Worm (Caenorhabditis elegans) whole organism, L4 larva: ENCODE measurements around the gene nhr-282.
A peak's percentile ranks its signal among the peaks of the same experiment; 100 is the strongest.

ENCODE experiments used
- D1046.2 ChIP-seq: fragments of 200-800 bp; sonication (Bioruptor generic); IDR thresholded peaks from 2 replicates; pipeline ENCODE4 v1.3.6; 2022; ENCODE audit warnings: missing genetic modification characterization, missing compliant biosample characterization
- F44E2.7 ChIP-seq: fragments of 200-800 bp; sonication (Bioruptor generic); IDR thresholded peaks from 2 replicates; pipeline ENCODE4 v2.1.2; 2022; ENCODE audit warnings: missing genetic modification characterization, missing compliant biosample characterization
- R02D3.7 ChIP-seq: fragments of 150-350 bp; sonication (generic microtip); optimal IDR thresholded peaks from 3 replicates; lab custom pipeline; 2014; ENCODE audit warnings: missing biosample characterization, missing genetic modification characterization
- T26A8.4 ChIP-seq: fragments of 200-800 bp; sonication (Bioruptor generic); IDR thresholded peaks from 2 replicates; pipeline ENCODE4 v1.3.6; 2022; ENCODE audit warnings: missing genetic modification characterization, missing compliant biosample characterization
- Y105C5A.15 ChIP-seq: fragments of 200-800 bp; sonication (Bioruptor generic); IDR thresholded peaks from 2 replicates; pipeline ENCODE4 v1.3.6; 2022; ENCODE audit warnings: missing genetic modification characterization, missing compliant biosample characterization
- Y48G9A.11 ChIP-seq: fragments of 200-800 bp; sonication (Bioruptor generic); IDR thresholded peaks from 2 replicates; pipeline ENCODE4 v1.3.6; 2022; ENCODE audit warnings: missing genetic modification reagents, missing genetic modification characterization, missing compliant biosample characterization
- aha-1 ChIP-seq: fragments of 150-350 bp; peaks from one replicate; lab custom pipeline; 2014; ENCODE audit warnings: missing biosample characterization, missing genetic modification characterization
- ceh-28 ChIP-seq: fragments of 150-350 bp; optimal IDR thresholded peaks from 2 replicates; lab custom pipeline; 2014; ENCODE audit warnings: missing biosample characterization, missing genetic modification reagents, missing genetic modification characterization
- ceh-32 ChIP-seq: sonication (generic microtip); optimal IDR thresholded peaks from 2 replicates; lab custom pipeline; 2016; ENCODE audit warnings: mild to moderate bottlenecking, missing genetic modification characterization, missing compliant biosample characterization; ENCODE audit not compliant: poor library complexity
- ceh-62 ChIP-seq: sonication (generic microtip); optimal IDR thresholded peaks from 2 replicates; lab custom pipeline; 2017; ENCODE audit warnings: missing biosample characterization, missing genetic modification characterization
- ctbp-1 ChIP-seq: fragments of 200-800 bp; sonication (Bioruptor generic); IDR thresholded peaks from 2 replicates; pipeline ENCODE4 v1.3.6; 2022; ENCODE audit warnings: missing genetic modification reagents, missing genetic modification characterization, missing compliant biosample characterization
- daf-16 ChIP-seq, 3 experiments: sonication (generic microtip); optimal IDR thresholded peaks; 2 replicates each; lab custom pipeline; 2016 to 2017; ENCODE audit warnings: missing genetic modification characterization in 3 of 3, missing genetic modification reagents in 3 of 3, mild to moderate bottlenecking in 2 of 3, missing compliant biosample characterization in 2 of 3, missing biosample characterization in 1 of 3, moderate library complexity in 1 of 3
- dmd-6 ChIP-seq: fragments of 200-800 bp; sonication (Bioruptor generic); IDR thresholded peaks from 2 replicates; pipeline ENCODE4 v1.3.6; 2022; ENCODE audit warnings: missing genetic modification reagents, missing genetic modification characterization, missing compliant biosample characterization
- dmd-8 ChIP-seq: fragments of 200-800 bp; sonication (Bioruptor generic); IDR thresholded peaks from 2 replicates; pipeline ENCODE4 v1.3.6; 2022; ENCODE audit warnings: missing genetic modification characterization, missing compliant biosample characterization
- dpl-1 ChIP-seq: fragments of 150-350 bp; optimal IDR thresholded peaks from 2 replicates; lab custom pipeline; 2014; ENCODE audit warnings: missing biosample characterization, missing genetic modification reagents, missing genetic modification characterization
- dve-1 ChIP-seq: sonication (generic microtip); optimal IDR thresholded peaks from 2 replicates; lab custom pipeline; 2017; ENCODE audit warnings: antibody characterized with exemption, mild to moderate bottlenecking, missing genetic modification characterization, missing compliant biosample characterization; ENCODE audit not compliant: insufficient read depth
- fos-1 ChIP-seq: fragments of 150-350 bp; optimal IDR thresholded peaks from 2 replicates; lab custom pipeline; 2014; ENCODE audit warnings: missing biosample characterization, missing genetic modification characterization
- gei-8 ChIP-seq: fragments of 200-800 bp; sonication (Bioruptor generic); optimal IDR thresholded peaks from 2 replicates; lab custom pipeline; 2018; ENCODE audit warnings: mild to moderate bottlenecking, missing genetic modification characterization, missing compliant biosample characterization
- hif-1 ChIP-seq, 2 experiments: sonication (generic microtip); optimal IDR thresholded peaks; 2 replicates each; lab custom pipeline; 2016 to 2017; ENCODE audit warnings: missing compliant biosample characterization in 2 of 2, missing genetic modification characterization in 2 of 2, missing genetic modification reagents in 2 of 2, missing genotype in 2 of 2, mild to moderate bottlenecking in 1 of 2
- hlh-11 ChIP-seq: fragments of 200-800 bp; sonication (Bioruptor generic); optimal IDR thresholded peaks from 2 replicates; lab custom pipeline; 2018; ENCODE audit warnings: mild to moderate bottlenecking, missing genetic modification characterization, missing compliant biosample characterization
- hmg-1.1 ChIP-seq: fragments of 200-800 bp; sonication (Bioruptor generic); IDR thresholded peaks from 2 replicates; pipeline ENCODE4 v1.3.6; 2022; ENCODE audit warnings: missing genetic modification reagents, missing genetic modification characterization, missing compliant biosample characterization
- lin-1 ChIP-seq: fragments of 200-800 bp; sonication (Bioruptor generic); IDR thresholded peaks from 2 replicates; pipeline ENCODE4 v1.3.6; 2022; ENCODE audit warnings: missing genetic modification reagents, missing genetic modification characterization, missing compliant biosample characterization
- lin-15B ChIP-seq: fragments of 150-350 bp; sonication (generic microtip); optimal IDR thresholded peaks from 3 replicates; lab custom pipeline; 2014; ENCODE audit warnings: missing biosample characterization, missing genetic modification characterization
- lir-3 ChIP-seq: sonication (generic microtip); optimal IDR thresholded peaks from 2 replicates; lab custom pipeline; 2016; ENCODE audit warnings: mild to moderate bottlenecking, missing genetic modification characterization, missing compliant biosample characterization
- madf-9 ChIP-seq: fragments of 200-800 bp; sonication (Bioruptor generic); conservative IDR thresholded peaks from 2 replicates; pipeline ENCODE4 v1.3.6; 2022; ENCODE audit warnings: missing genetic modification reagents, missing genetic modification characterization, missing compliant biosample characterization
- mdl-1 ChIP-seq, 2 experiments: fragments of 150-350 bp in 1 of 2; sonication (generic microtip) in 1 of 2; optimal IDR thresholded peaks; 2 replicates each; lab custom pipeline; 2014 to 2017; ENCODE audit warnings: missing biosample characterization in 2 of 2, missing genetic modification characterization in 2 of 2
- mdt-29 ChIP-seq: fragments of 200-800 bp; sonication (Bioruptor generic); IDR thresholded peaks from 2 replicates; pipeline ENCODE4 v1.3.6; 2022; ENCODE audit warnings: missing genetic modification reagents, missing genetic modification characterization, missing compliant biosample characterization
- nhr-237 ChIP-seq: sonication (generic microtip); optimal IDR thresholded peaks from 2 replicates; lab custom pipeline; 2017; ENCODE audit warnings: missing biosample characterization, missing genetic modification characterization
- nhr-28 ChIP-seq: fragments of 150-350 bp; optimal IDR thresholded peaks from 2 replicates; lab custom pipeline; 2014; ENCODE audit warnings: missing biosample characterization, missing genetic modification characterization
- nhr-41 ChIP-seq: fragments of 200-800 bp; sonication (Bioruptor generic); IDR thresholded peaks from 2 replicates; pipeline ENCODE4 v1.3.6; 2022; ENCODE audit warnings: missing genetic modification reagents, missing genetic modification characterization, missing compliant biosample characterization
- nhr-42 ChIP-seq: fragments of 200-800 bp; sonication (Bioruptor generic); IDR thresholded peaks from 2 replicates; pipeline ENCODE4 v1.3.6; 2022; ENCODE audit warnings: missing genetic modification characterization, missing compliant biosample characterization
- pha-4 ChIP-seq, 2 experiments: fragments of 150-350 bp in 1 of 2; fragments of 200-800 bp in 1 of 2; sonication (Bioruptor generic) in 1 of 2; IDR thresholded peaks in 1 of 2; optimal IDR thresholded peaks in 1 of 2; 2 replicates each; pipeline versions ENCODE4 v1.3.6 to Lab custom; 2014 to 2022; ENCODE audit warnings: missing genetic modification characterization in 2 of 2, missing genetic modification reagents in 2 of 2, missing biosample characterization in 1 of 2, missing compliant biosample characterization in 1 of 2
- saeg-2 ChIP-seq: fragments of 200-800 bp; sonication (Bioruptor generic); IDR thresholded peaks from 2 replicates; pipeline ENCODE4 v1.3.6; 2022; ENCODE audit warnings: missing genetic modification reagents, missing genetic modification characterization, missing compliant biosample characterization
- sdz-12 ChIP-seq: fragments of 200-800 bp; sonication (Bioruptor generic); optimal IDR thresholded peaks from 2 replicates; lab custom pipeline; 2018; ENCODE audit warnings: mild to moderate bottlenecking, missing genetic modification characterization, missing compliant biosample characterization
- skn-1 ChIP-seq: fragments of 150-350 bp; optimal IDR thresholded peaks from 2 replicates; lab custom pipeline; 2014; ENCODE audit warnings: missing biosample characterization, missing genetic modification characterization
- snpc-4 ChIP-seq: fragments of 150-350 bp; optimal IDR thresholded peaks from 2 replicates; lab custom pipeline; 2014; ENCODE audit warnings: missing biosample characterization, missing genetic modification characterization
- spr-3 ChIP-seq: fragments of 200-800 bp; sonication (Bioruptor generic); optimal IDR thresholded peaks from 2 replicates; lab custom pipeline; 2018; ENCODE audit warnings: mild to moderate bottlenecking, missing genetic modification characterization, missing compliant biosample characterization
- unc-62 ChIP-seq, 3 experiments: fragments of 150-350 bp in 1 of 3; sonication (generic microtip); optimal IDR thresholded peaks in 2 of 3; peaks in 1 of 3; 1 replicate in 1 of 3; 2 replicates in 2 of 3; lab custom pipeline; 2014 to 2017; ENCODE audit warnings: missing biosample characterization in 3 of 3, missing genetic modification characterization in 3 of 3, missing genetic modification reagents in 3 of 3, missing genotype in 1 of 3
- zip-11 ChIP-seq: fragments of 200-800 bp; sonication (Bioruptor generic); IDR thresholded peaks from 2 replicates; pipeline ENCODE4 v1.3.6; 2022; ENCODE audit warnings: missing genetic modification characterization, missing compliant biosample characterization
- ztf-7 ChIP-seq: fragments of 150-350 bp; optimal IDR thresholded peaks from 2 replicates; lab custom pipeline; 2014; ENCODE audit warnings: missing biosample characterization, missing genetic modification characterization

nhr-282 gene

DNA sequence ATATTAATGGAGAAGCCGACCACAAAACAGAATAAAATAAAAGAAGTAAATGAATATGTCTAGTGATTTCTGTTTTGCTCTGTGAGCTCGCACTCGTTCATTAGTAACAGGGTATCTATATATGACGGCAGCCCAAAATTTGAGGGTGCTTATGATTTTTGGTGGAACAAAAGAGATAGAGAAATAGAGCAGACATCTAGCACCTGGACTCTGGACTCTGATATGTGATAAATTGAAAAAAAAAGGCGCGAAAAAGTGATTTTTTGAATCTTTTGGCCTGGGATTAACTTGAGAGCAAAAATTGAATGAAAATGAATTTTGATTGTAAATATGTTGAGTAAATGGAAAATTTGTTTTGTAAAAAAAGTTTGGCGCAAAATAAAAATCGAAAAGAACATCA is 35.4 kb upstream of the nhr-282 start, which contains the start of gene nhr-283:
Gene nhr-283, minus strand, starts transcription at position 101 of the 400 bp plus-strand sequence.
- TF ChIP-seq unc-62 (GFP tag; optimal IDR thresholded peaks at IDR 0.05 in 1 of 2; lab: Kevin White, UChicago): peak in 1 of 2 experiments; percentile 55
- TF ChIP-seq unc-62 (tag; optimal IDR thresholded peaks at IDR 0.05; lab: Kevin White, UChicago): no peak
- no peak for TF ChIP-seq ctbp-1 (GFP tag; lab: Robert Waterston, UW)
- TF ChIP-seq, all 104 proteins: peak for 1

ce11 chrV:15779128-15779729 is 32.9 kb upstream of the nhr-282 start, which contains the start of the genes nhr-285 and irld-52:
Gene nhr-285, minus strand, starts transcription at chrV:15779228.
Gene irld-52, plus strand, starts transcription at chrV:15779679.
- no peak for TF ChIP-seq nhr-28 (tag; lab: Kevin White, UChicago)
- no peak for TF ChIP-seq lin-15B
- no peak for TF ChIP-seq hif-1 (tag; optimal IDR thresholded peaks at IDR 0.05; lab: Kevin White, UChicago)
- no peak for TF ChIP-seq D1046.2
- TF ChIP-seq pha-4 (GFP tag; IDR thresholded peaks at IDR 0.05; lab: Robert Waterston, UW): no peak
- no peak for TF ChIP-seq pha-4 (tag; optimal IDR thresholded peaks at IDR 0.05; lab: Kevin White, UChicago)
- no peak for TF ChIP-seq skn-1 (tag; lab: Kevin White, UChicago)
- TF ChIP-seq sdz-12 (GFP tag; lab: Kevin White, UChicago): no peak
- no peak for TF ChIP-seq zip-11 (GFP tag; lab: Robert Waterston, UW)
- TF ChIP-seq R02D3.7: no peak
- no peak for TF ChIP-seq dmd-6 (GFP tag; lab: Robert Waterston, UW)
- TF ChIP-seq ceh-28 (tag; lab: Kevin White, UChicago): no peak
- TF ChIP-seq snpc-4: no peak
- TF ChIP-seq gei-8: no peak
- TF ChIP-seq saeg-2 (GFP tag; lab: Robert Waterston, UW): no peak
- no peak for TF ChIP-seq daf-16 (GFP tag; optimal IDR thresholded peaks at IDR 0.05; lab: Kevin White, UChicago)
- TF ChIP-seq daf-16 (tag; optimal IDR thresholded peaks at IDR 0.05; lab: Kevin White, UChicago): no peak

ce11 chrV:15781086-15781485 is 31.0 kb upstream of the nhr-282 start, which contains the start of gene T26E4.2:
Gene T26E4.2, plus strand, starts transcription at chrV:15781386.
- TF ChIP-seq ceh-62 (no peak), mdt-29 (no peak), sdz-12 (GFP tag; lab: Kevin White, UChicago) (no peak), ceh-32 (tag; lab: Kevin White, UChicago) (no peak), mdl-1 (tag; optimal IDR thresholded peaks at IDR 0.05; lab: Kevin White, UChicago) (no peak), dve-1 (tag; lab: Kevin White, UChicago) (no peak), unc-62 (GFP tag; optimal IDR thresholded peaks at IDR 0.05 in 1 of 2; lab: Kevin White, UChicago) (no peak), unc-62 (tag; optimal IDR thresholded peaks at IDR 0.05; lab: Kevin White, UChicago) (no peak), zip-11 (GFP tag; lab: Robert Waterston, UW) (no peak), nhr-41 (GFP tag; lab: Robert Waterston, UW) (no peak), T26A8.4 (GFP tag; lab: Robert Waterston, UW) (no peak), dmd-8 (GFP tag; lab: Robert Waterston, UW) (no peak), fos-1 (tag; lab: Kevin White, UChicago) (no peak), pha-4 (GFP tag; IDR thresholded peaks at IDR 0.05; lab: Robert Waterston, UW) (no peak), pha-4 (tag; optimal IDR thresholded peaks at IDR 0.05; lab: Kevin White, UChicago) (no peak), dpl-1 (no peak), saeg-2 (GFP tag; lab: Robert Waterston, UW) (no peak), hmg-1.1 (GFP tag; lab: Robert Waterston, UW) (no peak)

ce11 chrV:15782494-15782893 is 29.6 kb upstream of the nhr-282 start, which contains the start of gene T26E4.3:
Gene T26E4.3, plus strand, starts transcription at chrV:15782794.
- TF ChIP-seq R02D3.7: no peak
- TF ChIP-seq aha-1 (tag; lab: Kevin White, UChicago): no peak
- TF ChIP-seq ztf-7 (tag; lab: Kevin White, UChicago): no peak
- TF ChIP-seq pha-4 (GFP tag; IDR thresholded peaks at IDR 0.05; lab: Robert Waterston, UW): no peak
- TF ChIP-seq pha-4 (tag; optimal IDR thresholded peaks at IDR 0.05; lab: Kevin White, UChicago): no peak
- TF ChIP-seq dpl-1: no peak
- no peak for TF ChIP-seq Y105C5A.15 (GFP tag; lab: Robert Waterston, UW)
- no peak for TF ChIP-seq ctbp-1 (GFP tag; lab: Robert Waterston, UW)
- TF ChIP-seq lir-3 (tag; lab: Kevin White, UChicago): no peak
- TF ChIP-seq ceh-62: no peak
- TF ChIP-seq hlh-11 (tag; lab: Kevin White, UChicago): no peak
- no peak for TF ChIP-seq F44E2.7 (GFP tag; lab: Robert Waterston, UW)
- no peak for TF ChIP-seq lin-1 (GFP tag; lab: Robert Waterston, UW)
- TF ChIP-seq unc-62 (GFP tag; optimal IDR thresholded peaks at IDR 0.05 in 1 of 2; lab: Kevin White, UChicago): no peak
- no peak for TF ChIP-seq unc-62 (tag; optimal IDR thresholded peaks at IDR 0.05; lab: Kevin White, UChicago)
- no peak for TF ChIP-seq spr-3
- TF ChIP-seq ceh-28 (tag; lab: Kevin White, UChicago): no peak
- no peak for TF ChIP-seq nhr-42 (GFP tag; lab: Robert Waterston, UW)
- no peak for TF ChIP-seq madf-9 (GFP tag; lab: Robert Waterston, UW)
- TF ChIP-seq nhr-237 (tag; lab: Kevin White, UChicago): no peak
- TF ChIP-seq Y48G9A.11 (GFP tag; lab: Robert Waterston, UW): no peak
